Worm (Caenorhabditis elegans) whole organism, young adult: Measurements from ENCODE around the gene T23B5.3.

ENCODE experiments used
- ama-1 ChIP-seq, 3 experiments: fragments of 150-350 bp in 1 of 3; sonication (generic microtip) in 2 of 3; optimal IDR thresholded peaks; 2 replicates each; lab custom pipeline; 2014 to 2018; ENCODE audit warnings: missing biosample characterization in 2 of 3, missing genetic modification characterization in 2 of 3, missing genetic modification reagents in 2 of 3
- cebp-2 ChIP-seq: fragments of 200-800 bp; sonication (Bioruptor generic); IDR thresholded peaks from 2 replicates; pipeline ENCODE4 v1.3.6; 2022; ENCODE audit warnings: missing genetic modification characterization, missing compliant biosample characterization
- ekl-4 ChIP-seq: fragments of 200-800 bp; sonication (Bioruptor generic); IDR thresholded peaks from 2 replicates; pipeline ENCODE4 v1.3.6; 2022; ENCODE audit warnings: missing genetic modification reagents, missing genetic modification characterization, missing compliant biosample characterization
- him-1 ChIP-seq: sonication (generic microtip); optimal IDR thresholded peaks from 2 replicates; lab custom pipeline; 2016; ENCODE audit warnings: missing genotype, missing genetic modification reagents, missing genetic modification characterization, missing compliant biosample characterization
- pha-4 ChIP-seq: fragments of 150-350 bp; sonication (generic microtip); optimal IDR thresholded peaks from 2 replicates; lab custom pipeline; 2014; ENCODE audit warnings: missing biosample characterization, missing genetic modification reagents, missing genetic modification characterization
- unc-62 ChIP-seq: fragments of 150-350 bp; optimal IDR thresholded peaks from 2 replicates; lab custom pipeline; 2014; ENCODE audit warnings: missing biosample characterization, missing genetic modification reagents, missing genetic modification characterization

DNA sequence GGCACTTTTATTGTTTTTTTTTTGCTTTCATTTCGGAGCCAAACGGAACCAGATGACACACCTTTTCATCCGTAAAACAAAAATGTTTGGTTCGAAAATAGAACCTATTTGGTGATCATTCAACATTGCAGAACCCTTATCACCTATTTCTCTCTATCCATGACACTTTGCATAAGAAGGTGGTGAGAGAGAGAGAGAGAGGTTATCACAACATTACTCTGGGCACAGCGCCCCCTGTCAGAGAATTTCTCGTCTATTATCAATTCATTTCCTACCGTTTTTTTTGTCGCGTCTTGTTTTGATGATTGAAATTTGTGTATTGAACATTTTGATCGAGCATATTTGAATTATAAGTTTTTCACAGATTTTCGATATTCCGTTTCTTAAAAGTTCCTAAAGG is 11.7 kb downstream of the T23B5.3 start:
- TF ChIP-seq unc-62 (no peak), ama-1 (optimal IDR thresholded peaks at IDR 0.05; lab: Kevin White, UChicago) (no peak), ama-1 (GFP tag; optimal IDR thresholded peaks at IDR 0.05; lab: Kevin White, UChicago) (no peak), ekl-4 (GFP tag; lab: Robert Waterston, UW) (no peak), him-1 (tag; lab: Kevin White, UChicago) (no peak), pha-4 (tag; lab: Kevin White, UChicago) (no peak), cebp-2 (GFP tag; lab: Robert Waterston, UW) (no peak)
